Fruit fly (Drosophila melanogaster): Measurements from ENCODE around the gene CG12320.

dm6 chr3R:18288677-18289076 is 36.1 kb upstream of the CG12320 start, which contains the start of gene CG7131:
- TF ChIP-seq usp (GFP tag; optimal IDR thresholded peaks at IDR 0.05) (no peak), Dll (optimal IDR thresholded peaks at IDR 0.05) (no peak)
